Fruit fly (Drosophila melanogaster): Measurements from ENCODE around the gene loqs.
A peak's percentile ranks its signal among the peaks of the same experiment; 100 is the strongest.

loqs gene

DNA sequence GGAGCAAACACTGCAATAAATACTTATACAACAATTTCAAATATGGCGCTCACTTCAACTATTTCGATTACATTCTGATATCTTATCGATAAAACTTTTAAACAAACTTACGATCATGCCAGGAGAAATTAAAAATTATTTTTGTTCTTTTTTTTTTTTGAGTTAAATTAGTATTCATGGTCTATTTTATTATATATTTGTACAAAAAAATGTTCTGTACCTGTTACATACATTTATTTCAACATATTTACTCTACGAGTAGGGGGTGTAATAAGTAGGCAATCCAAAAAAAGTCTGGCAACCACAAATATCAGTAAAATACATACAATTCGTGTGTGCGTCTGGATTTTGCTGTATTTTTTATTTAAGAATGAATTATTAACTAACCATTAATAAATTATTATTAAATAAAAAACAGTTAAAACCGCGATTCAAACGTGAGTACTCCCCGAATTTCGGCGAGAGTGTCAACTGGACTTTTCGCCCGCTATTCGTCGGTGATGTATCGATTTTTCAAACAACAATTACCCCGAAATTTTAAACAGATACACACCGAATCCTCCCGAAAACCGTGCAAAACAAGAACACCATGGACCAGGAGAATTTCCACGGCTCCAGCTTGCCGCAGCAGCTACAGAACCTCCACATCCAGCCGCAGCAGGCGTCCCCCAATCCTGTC lies at the start of gene loqs:
Gene loqs, plus strand, starts transcription at position 302 of the 679 bp plus-strand sequence.
- TF ChIP-seq CG4496 (GFP tag; IDR thresholded peaks at IDR 0.05) (no peak), CG8159 (tag; optimal IDR thresholded peaks at IDR 0.05) (no peak), CG10348 (GFP tag; IDR thresholded peaks at IDR 0.05) (no peak), CG34367 (tag; optimal IDR thresholded peaks at IDR 0.05) (no peak), fd96Ca (GFP tag; IDR thresholded peaks at IDR 0.05) (no peak), CG12605 (GFP tag; IDR thresholded peaks at IDR 0.05) (no peak), CG14655 (GFP tag; optimal IDR thresholded peaks at IDR 0.05) (no peak), Ets98B (GFP tag; IDR thresholded peaks at IDR 0.05) (no peak; the same call in 1 of the 2 replicates), Pif1B (GFP tag; optimal IDR thresholded peaks at IDR 0.05) (no peak)

DNA sequence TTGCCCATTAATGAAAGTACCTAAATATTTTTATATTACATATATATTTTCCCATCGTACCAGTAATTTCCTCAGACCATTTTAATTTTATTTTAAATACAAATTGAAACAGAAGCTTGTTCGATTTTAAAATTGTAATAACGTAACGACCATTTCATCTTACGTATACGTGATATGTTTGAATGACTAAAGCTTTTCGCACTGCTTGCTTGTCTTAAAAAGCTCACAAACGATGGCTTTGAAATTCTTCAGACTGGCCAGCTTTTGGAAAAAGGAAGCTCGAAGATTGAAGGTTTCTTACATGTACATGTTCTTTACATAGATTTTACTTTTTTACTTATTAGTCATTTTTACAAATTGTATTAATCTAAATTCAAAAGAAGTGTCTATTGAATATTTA lies 49.7 kb upstream of the loqs start:
- TF ChIP-seq Ets98B (GFP tag; IDR thresholded peaks at IDR 0.05) (no peak), CG17806 (tag; optimal IDR thresholded peaks at IDR 0.05) (no peak), D1 (tag; optimal IDR thresholded peaks at IDR 0.05) (peak; percentile 16), CG4496 (GFP tag; IDR thresholded peaks at IDR 0.05) (no peak)

DNA sequence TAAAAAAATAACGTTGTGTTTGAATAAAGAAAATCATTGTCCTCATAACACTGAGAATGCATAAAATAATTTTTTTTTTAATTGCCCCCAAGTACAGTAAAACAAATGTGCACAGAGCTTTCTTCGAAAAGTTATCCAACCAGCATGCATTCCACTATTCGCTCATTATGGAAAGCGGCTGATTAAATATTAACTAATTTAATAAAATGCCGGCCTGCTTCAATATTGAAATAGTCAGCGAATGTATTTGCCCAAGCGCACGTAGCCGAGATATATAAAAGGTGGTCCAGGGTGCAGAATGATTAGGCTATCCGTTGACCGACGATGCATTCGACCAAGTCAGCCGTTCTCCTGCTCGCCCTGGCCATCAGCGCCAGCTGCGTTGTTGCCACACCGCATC lies 35.0 kb upstream of the loqs start, which contains the start of gene CG16826:
Gene CG16826, plus strand, starts transcription at position 301 of the 400 bp plus-strand sequence.
- TF ChIP-seq fd96Ca (GFP tag; IDR thresholded peaks at IDR 0.05), result no peak
- no peak for TF ChIP-seq CG15710 (tag; optimal IDR thresholded peaks at IDR 0.05)
- no peak for TF ChIP-seq CG13204 (GFP tag; optimal IDR thresholded peaks at IDR 0.05)
- TF ChIP-seq CG9948 (tag; optimal IDR thresholded peaks at IDR 0.05), result no peak
- TF ChIP-seq CG4496 (GFP tag; IDR thresholded peaks at IDR 0.05), result no peak
- TF ChIP-seq CG32121 (GFP tag; IDR thresholded peaks at IDR 0.05), result no peak
- TF ChIP-seq CG17806 (tag; optimal IDR thresholded peaks at IDR 0.05), result no peak
- no peak for TF ChIP-seq rn (GFP tag; IDR thresholded peaks at IDR 0.05)
- no peak for TF ChIP-seq Snoo (tag; optimal IDR thresholded peaks at IDR 0.05)

DNA sequence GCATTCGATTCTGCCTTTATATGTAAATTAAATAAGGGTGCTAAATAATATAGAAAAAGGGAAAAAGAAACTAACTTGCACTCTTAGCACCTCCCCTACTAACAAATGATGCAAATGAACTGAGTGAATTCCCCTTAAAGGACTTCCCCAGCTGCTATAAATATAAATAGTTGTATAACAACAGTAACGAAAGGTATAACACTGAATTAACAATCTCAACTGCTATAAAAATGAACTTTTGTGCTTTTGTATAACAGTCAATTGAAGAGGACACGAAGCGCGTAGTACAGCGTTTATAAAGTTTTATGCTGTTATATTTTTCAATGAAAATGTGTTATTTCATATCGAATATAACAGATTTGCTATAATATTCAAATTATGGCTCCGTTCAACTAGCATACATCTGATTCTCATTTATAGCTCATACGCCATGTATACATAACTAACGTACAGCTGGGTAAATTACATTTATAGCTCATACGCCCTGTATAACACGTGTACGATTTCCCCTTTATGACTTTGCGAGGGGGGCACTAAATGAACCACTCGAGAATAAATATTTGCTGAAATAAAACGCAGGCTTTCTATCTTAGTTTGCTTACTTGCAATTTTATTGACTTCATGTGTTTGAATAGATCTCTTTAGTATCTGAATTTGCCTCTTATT lies 33.1 kb upstream of the loqs start:
- TF ChIP-seq CG4496 (GFP tag; IDR thresholded peaks at IDR 0.05) (no peak), CG9948 (tag; optimal IDR thresholded peaks at IDR 0.05) (no peak), CG8301 (tag; optimal IDR thresholded peaks at IDR 0.05) (no peak), CG10348 (GFP tag; IDR thresholded peaks at IDR 0.05) (no peak), gl (tag; optimal IDR thresholded peaks at IDR 0.05) (no peak), Snoo (tag; optimal IDR thresholded peaks at IDR 0.05) (no peak), D1 (tag; optimal IDR thresholded peaks at IDR 0.05) (no peak), CG32121 (GFP tag; IDR thresholded peaks at IDR 0.05) (no peak), CG34367 (tag; optimal IDR thresholded peaks at IDR 0.05) (no peak), CG8159 (tag; optimal IDR thresholded peaks at IDR 0.05) (no peak), Pif1B (GFP tag; optimal IDR thresholded peaks at IDR 0.05) (no peak), CG17806 (tag; optimal IDR thresholded peaks at IDR 0.05) (no peak), rn (GFP tag; IDR thresholded peaks at IDR 0.05) (no peak), CG15710 (tag; optimal IDR thresholded peaks at IDR 0.05) (no peak), CG12605 (GFP tag; IDR thresholded peaks at IDR 0.05) (no peak)

DNA sequence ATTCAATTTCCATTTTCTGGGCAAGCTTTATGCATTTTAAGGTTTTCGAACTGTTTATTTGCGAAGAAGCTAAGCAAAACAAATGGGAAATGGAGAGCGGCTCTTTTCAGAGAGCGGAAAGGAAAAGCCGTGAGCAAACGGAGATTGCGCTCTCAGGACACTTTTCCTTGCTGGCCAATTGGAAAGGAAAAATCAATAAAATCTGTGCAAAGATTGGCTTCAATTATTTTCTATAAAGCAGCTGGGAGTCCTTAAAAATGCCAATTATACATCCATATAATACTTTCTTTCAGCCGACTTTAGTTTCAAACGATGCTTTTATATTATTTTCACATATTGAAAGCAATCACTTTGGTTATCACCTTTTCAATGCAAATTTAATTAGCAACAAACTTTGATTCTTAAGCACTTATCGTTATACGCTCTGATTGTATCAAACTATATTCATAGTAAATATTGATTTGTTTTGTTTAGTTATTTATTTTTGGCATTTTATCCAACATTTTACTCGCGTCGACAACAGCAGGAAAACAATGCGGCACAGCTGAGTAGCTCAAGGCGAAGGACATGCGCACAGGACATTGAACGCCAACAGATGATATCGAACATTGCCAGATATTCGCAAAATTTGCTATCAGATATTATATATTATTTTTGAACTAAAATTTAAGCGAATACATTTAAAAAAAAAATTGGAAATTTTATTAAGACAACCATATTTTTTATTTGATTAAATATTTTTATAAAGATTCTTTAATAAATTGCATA lies 27.7 kb upstream of the loqs start, which contains the start of gene CG9395:
Gene CG9395, minus strand, starts transcription at position 494 of the 768 bp plus-strand sequence.
- TF ChIP-seq CG34367 (tag; optimal IDR thresholded peaks at IDR 0.05) (no peak), rn (GFP tag; IDR thresholded peaks at IDR 0.05) (no peak), CG32121 (GFP tag; IDR thresholded peaks at IDR 0.05) (no peak), EcR (GFP tag; optimal IDR thresholded peaks at IDR 0.05) (no peak), CG8301 (tag; optimal IDR thresholded peaks at IDR 0.05) (no peak), CG9948 (tag; optimal IDR thresholded peaks at IDR 0.05) (no peak), CG4496 (GFP tag; IDR thresholded peaks at IDR 0.05) (no peak), gl (tag; optimal IDR thresholded peaks at IDR 0.05) (no peak), CG13204 (GFP tag; optimal IDR thresholded peaks at IDR 0.05) (no peak), Pif1B (GFP tag; optimal IDR thresholded peaks at IDR 0.05) (no peak), D1 (tag; optimal IDR thresholded peaks at IDR 0.05) (no peak), fd96Ca (GFP tag; IDR thresholded peaks at IDR 0.05) (no peak)

DNA sequence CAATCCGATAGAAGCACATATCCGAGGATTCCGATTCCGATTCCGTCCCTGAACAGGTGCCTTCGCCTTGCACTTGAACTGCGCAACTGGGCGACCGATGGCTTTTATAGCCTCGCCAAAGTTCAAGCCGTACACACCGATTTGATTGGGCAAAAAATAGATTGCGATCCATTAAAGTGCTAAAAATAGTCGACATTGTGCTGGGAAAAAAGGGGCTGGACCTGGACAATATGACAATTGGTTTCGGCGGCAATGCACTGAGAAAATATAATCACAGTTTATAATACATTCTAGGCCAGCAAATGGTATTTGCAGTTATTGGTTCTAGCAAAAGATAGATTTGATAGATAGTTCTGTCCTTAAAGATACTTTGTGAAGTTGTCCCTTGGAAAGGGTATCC lies 21.0 kb upstream of the loqs start, which contains the start of gene CG9377:
Gene CG9377, minus strand, starts transcription at position 101 of the 400 bp plus-strand sequence.
- TF ChIP-seq Pif1A (GFP tag; optimal IDR thresholded peaks at IDR 0.05) (no peak), CG13204 (GFP tag; optimal IDR thresholded peaks at IDR 0.05) (no peak), D1 (tag; optimal IDR thresholded peaks at IDR 0.05) (no peak), EcR (GFP tag; optimal IDR thresholded peaks at IDR 0.05) (no peak), Ets98B (GFP tag; IDR thresholded peaks at IDR 0.05) (no peak), rn (GFP tag; IDR thresholded peaks at IDR 0.05) (no peak), CG9948 (tag; optimal IDR thresholded peaks at IDR 0.05) (no peak), Snoo (tag; optimal IDR thresholded peaks at IDR 0.05) (no peak), CG14655 (GFP tag; optimal IDR thresholded peaks at IDR 0.05) (no peak), CG8301 (tag; optimal IDR thresholded peaks at IDR 0.05) (no peak), CG34367 (tag; optimal IDR thresholded peaks at IDR 0.05) (no peak), CG10348 (GFP tag; IDR thresholded peaks at IDR 0.05) (no peak), CG12605 (GFP tag; IDR thresholded peaks at IDR 0.05) (no peak), CG17806 (tag; optimal IDR thresholded peaks at IDR 0.05) (no peak), Pif1B (GFP tag; optimal IDR thresholded peaks at IDR 0.05) (no peak), CG8159 (tag; optimal IDR thresholded peaks at IDR 0.05) (no peak), CG32121 (GFP tag; IDR thresholded peaks at IDR 0.05) (no peak), CG15710 (tag; optimal IDR thresholded peaks at IDR 0.05) (no peak)
